Worm (Caenorhabditis elegans) whole organism, L1 larva: ENCODE results near the gene Y46H3C.5.

ENCODE experiments used
- F16B12.6 ChIP-seq: fragments of 150-350 bp; optimal IDR thresholded peaks from 2 replicates; lab custom pipeline; 2014; ENCODE audit warnings: missing biosample characterization, missing genetic modification characterization
- ceh-82 ChIP-seq, 3 experiments: fragments of 150-350 bp in 1 of 3; sonication (generic microtip) in 2 of 3; optimal IDR thresholded peaks; 2 replicates each; lab custom pipeline; 2014 to 2017; ENCODE audit warnings: missing biosample characterization in 3 of 3, missing genetic modification characterization in 3 of 3
- egl-27 ChIP-seq, 2 experiments: fragments of 150-350 bp in 1 of 2; sonication (generic microtip); optimal IDR thresholded peaks; 3 replicates each; lab custom pipeline; 2017 to 2018; ENCODE audit warnings: missing biosample characterization in 2 of 2, missing genetic modification characterization in 2 of 2, missing genetic modification reagents in 2 of 2
- elt-3 ChIP-seq, 6 experiments: fragments of 150-350 bp in 1 of 6; sonication (generic microtip); optimal IDR thresholded peaks; 2 replicates each; lab custom pipeline; 2017 to 2018; ENCODE audit warnings: missing biosample characterization in 6 of 6, missing genetic modification characterization in 6 of 6, inconsistent platforms in 1 of 6
- ets-5 ChIP-seq: fragments of 200-800 bp; sonication (Bioruptor generic); IDR thresholded peaks from 2 replicates; pipeline ENCODE4 v1.3.6; 2022; ENCODE audit warnings: missing genetic modification characterization, missing compliant biosample characterization
- nhr-47 ChIP-seq: sonication (generic microtip); optimal IDR thresholded peaks from 2 replicates; lab custom pipeline; 2016; ENCODE audit warnings: mild to moderate bottlenecking, missing genetic modification characterization, moderate library complexity, missing compliant biosample characterization
- skn-1 ChIP-seq: fragments of 150-350 bp; optimal IDR thresholded peaks from 2 replicates; lab custom pipeline; 2014; ENCODE audit warnings: missing biosample characterization, missing genetic modification characterization

- TF ChIP-seq ceh-82 (tag; optimal IDR thresholded peaks at IDR 0.05; lab: Kevin White, UChicago), result no peak
- no peak for TF ChIP-seq ets-5 (GFP tag; lab: Robert Waterston, UW)
- no peak for TF ChIP-seq skn-1 (tag; lab: Kevin White, UChicago)
- no peak for TF ChIP-seq egl-27 (tag; optimal IDR thresholded peaks at IDR 0.05; lab: Kevin White, UChicago)
- TF ChIP-seq nhr-47 (tag; lab: Kevin White, UChicago), result no peak
- TF ChIP-seq elt-3 (tag; optimal IDR thresholded peaks at IDR 0.05; lab: Kevin White, UChicago), result no peak
- TF ChIP-seq F16B12.6 (tag; lab: Kevin White, UChicago), result no peak
Observed at ce11 chrV:1666904-1667303, 25.4 kb downstream of the Y46H3C.5 start, which contains the start of gene K04F1.8.
